Fruit fly (Drosophila melanogaster): ENCODE data around the gene Kap-alpha3.

- TF ChIP-seq CrebB (tag; optimal IDR thresholded peaks at IDR 0.05) (no peak), CG7963 (GFP tag; IDR thresholded peaks at IDR 0.05; ENCODE audit: partially characterized antibody) (no peak), dati (GFP tag; IDR thresholded peaks at IDR 0.05) (no peak), grn (GFP tag; optimal IDR thresholded peaks at IDR 0.05) (peak; percentile 49), CG32532 (GFP tag; IDR thresholded peaks at IDR 0.05) (no peak), CHES-1-like (GFP tag; optimal IDR thresholded peaks at IDR 0.05) (no peak)
These were observed 27.0 kb upstream of the Kap-alpha3 start for dm6 chr3R:9604445-9605020.

Measured in whole organism, embryonic.